Worm (Caenorhabditis elegans): ENCODE data around the gene viro-2.

Gene viro-2

ce11 chrIII:7090545-7090944 lies 38.2 kb upstream of the viro-2 start, which contains the start of gene ZK418.10:
TSS of gene ZK418.10 (minus strand) at chrIII:7090692.
- TF ChIP-seq ahr-1 (tag; optimal IDR thresholded peaks at IDR 0.05) (no peak), ttx-3 (tag; optimal IDR thresholded peaks at IDR 0.05) (no peak), F13H6.1 (tag; optimal IDR thresholded peaks at IDR 0.05) (no peak)

ce11 chrIII:7091042-7091441 lies 37.7 kb upstream of the viro-2 start, which contains the start of gene ZK418.2:
TSS of gene ZK418.2 (plus strand) at chrIII:7091342.
- no peak for TF ChIP-seq nfya-1 (tag; optimal IDR thresholded peaks at IDR 0.05)
- TF ChIP-seq K02D7.2 (tag; optimal IDR thresholded peaks at IDR 0.05) = no peak
- no peak for TF ChIP-seq tbx-7 (tag; optimal IDR thresholded peaks at IDR 0.05)
- no peak for TF ChIP-seq mec-3 (tag; optimal IDR thresholded peaks at IDR 0.05; ENCODE audit: borderline replicate concordance)
- TF ChIP-seq hlh-6 (tag; optimal IDR thresholded peaks at IDR 0.05) = no peak
- TF ChIP-seq ceh-45 (GFP tag; IDR thresholded peaks at IDR 0.05) = no peak
- no peak for TF ChIP-seq pat-9 (tag; optimal IDR thresholded peaks at IDR 0.05)
- TF ChIP-seq nhr-11 (tag; optimal IDR thresholded peaks at IDR 0.05) = no peak
- TF ChIP-seq pros-1 (tag; optimal IDR thresholded peaks at IDR 0.05) = no peak
- no peak for TF ChIP-seq C08G9.2 (tag; optimal IDR thresholded peaks at IDR 0.05)
- no peak for TF ChIP-seq C38D4.7 (GFP tag; optimal IDR thresholded peaks at IDR 0.05)

- no peak for TF ChIP-seq ztf-16 (tag; optimal IDR thresholded peaks at IDR 0.05)
- no peak for TF ChIP-seq unc-42 (tag; optimal IDR thresholded peaks at IDR 0.05)
- TF ChIP-seq ceh-34 (tag; optimal IDR thresholded peaks at IDR 0.05) = no peak
These were observed 33.5 kb upstream of the viro-2 start, which contains the start of gene nhr-9 for ce11 chrIII:7095156-7095555. TSS of gene nhr-9 (plus strand) at chrIII:7095462.

ce11 chrIII:7096481-7096880 lies 32.2 kb upstream of the viro-2 start:
- TF ChIP-seq pha-2 (tag; optimal IDR thresholded peaks at IDR 0.05) = no peak
- no peak for TF ChIP-seq zip-5 (tag; optimal IDR thresholded peaks at IDR 0.05)
- no peak for TF ChIP-seq dve-1 (tag; optimal IDR thresholded peaks at IDR 0.05)
- no peak for TF ChIP-seq ceh-18 (tag; optimal IDR thresholded peaks at IDR 0.05)
- TF ChIP-seq T23F11.4 (GFP tag; optimal IDR thresholded peaks at IDR 0.05) = no peak
- no peak for TF ChIP-seq ceh-31 (tag; optimal IDR thresholded peaks at IDR 0.05)
- no peak for TF ChIP-seq ceh-24 (tag; optimal IDR thresholded peaks at IDR 0.05)
- no peak for TF ChIP-seq ref-2 (tag; optimal IDR thresholded peaks at IDR 0.05)
- TF ChIP-seq madf-2 (tag; optimal IDR thresholded peaks at IDR 0.05) = no peak
- TF ChIP-seq ceh-48 (tag; optimal IDR thresholded peaks at IDR 0.05) = no peak
- TF ChIP-seq nhr-11 (tag; optimal IDR thresholded peaks at IDR 0.05) = no peak
- TF ChIP-seq gmeb-2 (tag; optimal IDR thresholded peaks at IDR 0.05) = no peak
- no peak for TF ChIP-seq ceh-2 (tag; optimal IDR thresholded peaks at IDR 0.05)
- no peak for TF ChIP-seq sox-4 (tag; optimal IDR thresholded peaks at IDR 0.05)

ce11 chrIII:7100001-7100400 lies 28.7 kb upstream of the viro-2 start, which contains the start of gene ZK418.11:
TSS of gene ZK418.11 (plus strand) at chrIII:7100289.
- TF ChIP-seq mec-3 (tag; optimal IDR thresholded peaks at IDR 0.05; ENCODE audit: borderline replicate concordance) = no peak
- TF ChIP-seq ceh-9 (tag; optimal IDR thresholded peaks at IDR 0.05) = no peak
- no peak for TF ChIP-seq C38D4.7 (GFP tag; optimal IDR thresholded peaks at IDR 0.05)
- TF ChIP-seq fax-1 (tag; optimal IDR thresholded peaks at IDR 0.05) = no peak
- no peak for TF ChIP-seq pha-4 (tag; optimal IDR thresholded peaks at IDR 0.05)

ce11 chrIII:7101814-7102477 lies 26.8 kb upstream of the viro-2 start:
- no peak for TF ChIP-seq ztf-16 (tag; optimal IDR thresholded peaks at IDR 0.05)
- TF ChIP-seq fkh-6 (tag; optimal IDR thresholded peaks at IDR 0.05) = no peak
- no peak for TF ChIP-seq fkh-10 (GFP tag; optimal IDR thresholded peaks at IDR 0.05)
- no peak for TF ChIP-seq ceh-48 (tag; optimal IDR thresholded peaks at IDR 0.05)
- no peak for TF ChIP-seq gmeb-2 (tag; optimal IDR thresholded peaks at IDR 0.05)
- TF ChIP-seq che-1 (tag; optimal IDR thresholded peaks at IDR 0.05) = no peak
- TF ChIP-seq F13H6.1 (tag; optimal IDR thresholded peaks at IDR 0.05) = no peak
- TF ChIP-seq tbx-2 (tag; optimal IDR thresholded peaks at IDR 0.05) = no peak
- TF ChIP-seq pax-1 (tag; optimal IDR thresholded peaks at IDR 0.05) = no peak
- TF ChIP-seq K09A11.1 (tag; optimal IDR thresholded peaks at IDR 0.05; ENCODE audit: insufficient read depth) = no peak

Data from whole organism, late embryonic.